Worm (Caenorhabditis elegans): ENCODE data around the gene C25F9.4.

ce11 chrV:19403619-19404018 is 12.8 kb downstream of the C25F9.4 start:
- TF ChIP-seq him-1 (tag; optimal IDR thresholded peaks at IDR 0.05) (no peak), W03F9.2 (tag; optimal IDR thresholded peaks at IDR 0.05) (no peak), dao-5 (tag; optimal IDR thresholded peaks at IDR 0.05) (no peak)
